Worm (Caenorhabditis elegans): Measurements from ENCODE around the gene F48G7.8.

Gene F48G7.8

DNA sequence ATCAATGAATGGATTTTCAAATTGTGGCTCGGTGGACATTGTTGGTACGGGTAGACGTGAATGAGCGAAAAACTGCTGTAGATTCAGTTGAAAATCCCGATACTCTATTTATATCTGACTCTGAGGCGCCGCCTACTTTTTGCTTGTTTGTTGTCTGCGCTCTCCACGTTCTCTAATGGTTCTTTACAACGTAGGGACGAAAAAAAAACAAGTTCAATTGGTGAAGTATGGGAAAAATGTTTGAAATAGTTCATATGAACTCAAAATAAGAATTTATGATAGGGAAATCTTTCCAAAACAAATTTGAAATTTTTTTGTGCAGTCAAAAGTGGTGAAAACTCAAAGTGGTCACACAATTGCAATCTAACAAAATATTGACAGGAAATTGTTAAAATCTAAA, 7.4 kb upstream of the F48G7.8 start, which contains the start of gene F48G7.10:
Gene F48G7.10 (minus strand): TSS at position 101 of the 400 bp plus-strand sequence.
- no peak for TF ChIP-seq ztf-11 (tag; optimal IDR thresholded peaks at IDR 0.05)

DNA sequence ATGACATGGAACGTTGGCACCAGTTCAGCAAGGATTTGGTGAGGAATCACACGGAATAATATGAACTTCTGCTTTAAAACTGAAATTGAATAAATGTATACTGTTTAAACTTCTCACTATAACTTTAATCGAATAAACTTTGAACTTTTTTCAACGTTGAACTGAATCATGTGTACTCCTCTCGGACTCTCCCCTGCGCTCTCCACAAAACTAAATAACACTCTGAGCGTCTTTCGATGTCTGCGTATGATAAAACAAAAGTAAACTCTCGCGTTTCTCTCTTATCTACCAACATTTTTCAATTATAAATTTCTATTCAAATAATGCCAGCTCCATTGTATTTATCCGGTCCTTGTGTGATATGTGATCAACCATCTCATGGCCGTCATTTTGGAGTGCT, 4.3 kb upstream of the F48G7.8 start:
- TF ChIP-seq C34F6.9 (tag; optimal IDR thresholded peaks at IDR 0.05) = peak; percentile 13
- no peak for TF ChIP-seq nhr-10 (tag; optimal IDR thresholded peaks at IDR 0.05)
- TF ChIP-seq lsy-2 (tag; optimal IDR thresholded peaks at IDR 0.05) = no peak
- peak; percentile 24 for TF ChIP-seq sma-9 (GFP tag; optimal IDR thresholded peaks at IDR 0.05)
- no peak for TF ChIP-seq sma-9 (tag; optimal IDR thresholded peaks at IDR 0.05)
- peak; percentile 48 for TF ChIP-seq unc-55 (GFP tag; optimal IDR thresholded peaks at IDR 0.05)
- peak; percentile 15 for TF ChIP-seq nhr-129 (tag; optimal IDR thresholded peaks at IDR 0.05)
- TF ChIP-seq nhr-237 (tag; optimal IDR thresholded peaks at IDR 0.05) = no peak

ce11 chrV:628527-628926, 1.0 kb upstream of the F48G7.8 start, which contains the start of gene F48G7.9:
TSS of gene F48G7.9 (minus strand) at chrV:628627.
- no peak for TF ChIP-seq mdl-1 (tag; optimal IDR thresholded peaks at IDR 0.05)
- TF ChIP-seq egl-27 (tag; optimal IDR thresholded peaks at IDR 0.05) = no peak
- TF ChIP-seq ceh-82 (tag; optimal IDR thresholded peaks at IDR 0.05) = no peak
- no peak for TF ChIP-seq ZK546.5 (tag; optimal IDR thresholded peaks at IDR 0.05)
- no peak for TF ChIP-seq nhr-237 (tag; optimal IDR thresholded peaks at IDR 0.05)
- TF ChIP-seq sma-9 (GFP tag; optimal IDR thresholded peaks at IDR 0.05) = no peak
- TF ChIP-seq sma-9 (tag; optimal IDR thresholded peaks at IDR 0.05) = no peak
- no peak for TF ChIP-seq mab-5 (tag; optimal IDR thresholded peaks at IDR 0.05)
- TF ChIP-seq nhr-11 (tag; optimal IDR thresholded peaks at IDR 0.05) = no peak
- TF ChIP-seq unc-55 (GFP tag; optimal IDR thresholded peaks at IDR 0.05) = no peak
- TF ChIP-seq unc-39 (tag; optimal IDR thresholded peaks at IDR 0.05) = no peak

DNA sequence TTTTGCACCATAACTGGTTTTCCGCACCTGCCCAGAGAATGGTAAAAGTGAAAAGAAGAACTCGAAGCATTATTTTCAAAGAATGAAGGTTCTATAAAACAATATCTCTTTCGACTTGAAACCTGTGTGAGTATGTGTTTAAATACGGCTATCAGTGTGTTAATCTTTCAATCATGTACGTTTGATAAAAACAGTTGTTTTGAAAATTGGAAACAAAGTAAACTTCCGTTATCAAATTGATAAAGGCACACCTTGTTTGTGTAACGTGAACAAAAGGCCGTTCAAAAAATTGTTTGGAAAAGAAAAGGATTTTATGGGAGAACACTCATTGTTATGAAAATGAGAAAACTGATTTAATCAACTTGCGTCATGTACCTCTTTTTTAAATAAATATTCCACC, 1.2 kb downstream of the F48G7.8 start, which contains the start of gene F48G7.7:
Gene F48G7.7 (minus strand): TSS at position 101 of the 400 bp plus-strand sequence.
- TF ChIP-seq ztf-4 (tag; optimal IDR thresholded peaks at IDR 0.05) = no peak
- no peak for TF ChIP-seq blmp-1 (tag; optimal IDR thresholded peaks at IDR 0.05; ENCODE audit: insufficient read depth)
- no peak for TF ChIP-seq skn-1 (tag; optimal IDR thresholded peaks at IDR 0.05)
- TF ChIP-seq peb-1 (tag; optimal IDR thresholded peaks at IDR 0.05) = no peak
- no peak for TF ChIP-seq nhr-12 (tag; optimal IDR thresholded peaks at IDR 0.05)
- TF ChIP-seq mdl-1 (tag; optimal IDR thresholded peaks at IDR 0.05) = no peak
- TF ChIP-seq unc-39 (tag; optimal IDR thresholded peaks at IDR 0.05) = no peak
- no peak for TF ChIP-seq lsy-2 (tag; optimal IDR thresholded peaks at IDR 0.05)
- no peak for TF ChIP-seq crh-2 (tag; optimal IDR thresholded peaks at IDR 0.05)
- TF ChIP-seq ceh-16 (tag; optimal IDR thresholded peaks at IDR 0.05) = no peak
- TF ChIP-seq fos-1 (tag; optimal IDR thresholded peaks at IDR 0.05) = no peak
- no peak for TF ChIP-seq nhr-6 (tag; optimal IDR thresholded peaks at IDR 0.05)
- TF ChIP-seq nhr-23 (tag; optimal IDR thresholded peaks at IDR 0.05) = no peak
- no peak for TF ChIP-seq elt-1 (tag; optimal IDR thresholded peaks at IDR 0.05)
- no peak for TF ChIP-seq zag-1 (tag; optimal IDR thresholded peaks at IDR 0.05)

ce11 chrV:624922-625321, 2.6 kb downstream of the F48G7.8 start, which contains the start of gene srt-17:
TSS of gene srt-17 (minus strand) at chrV:625022.
- no peak for TF ChIP-seq snpc-4 (tag; optimal IDR thresholded peaks at IDR 0.05)
- no peak for TF ChIP-seq crh-2 (tag; optimal IDR thresholded peaks at IDR 0.05)
- TF ChIP-seq nhr-10 (tag; optimal IDR thresholded peaks at IDR 0.05) = no peak

- TF ChIP-seq lin-13 (GFP tag; optimal IDR thresholded peaks at IDR 0.05) (no peak), nhr-10 (tag; optimal IDR thresholded peaks at IDR 0.05) (no peak), dmd-4 (tag; optimal IDR thresholded peaks at IDR 0.05) (no peak), mab-5 (tag; optimal IDR thresholded peaks at IDR 0.05) (no peak), elt-1 (tag; optimal IDR thresholded peaks at IDR 0.05) (no peak), blmp-1 (tag; optimal IDR thresholded peaks at IDR 0.05; ENCODE audit: insufficient read depth) (no peak)
Observed at ce11 chrV:622902-623301, 4.6 kb downstream of the F48G7.8 start, which contains the start of gene F48G7.5. TSS of gene F48G7.5 (minus strand) at chrV:622935.

DNA sequence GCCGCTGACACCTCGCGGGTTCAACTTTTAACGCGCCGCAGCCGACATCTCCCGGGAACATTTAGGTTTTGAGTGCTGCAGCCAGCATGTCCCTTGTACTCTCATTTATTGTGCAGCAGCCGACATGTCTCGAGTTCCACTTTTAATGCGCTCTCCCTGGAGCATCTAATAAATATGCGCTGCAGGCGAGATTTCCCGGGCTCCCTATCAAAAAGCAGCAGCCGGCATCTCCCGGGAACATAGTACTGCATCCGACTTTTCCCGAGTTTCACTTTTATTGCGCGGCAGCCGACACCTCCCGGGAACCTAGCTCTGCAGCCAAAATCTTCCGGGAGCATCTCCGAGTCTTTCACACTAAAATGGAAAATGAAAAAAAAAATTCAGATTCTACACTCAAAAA, 6.5 kb downstream of the F48G7.8 start:
- no peak for TF ChIP-seq ceh-82 (tag; optimal IDR thresholded peaks at IDR 0.05)
- TF ChIP-seq ztf-11 (tag; optimal IDR thresholded peaks at IDR 0.05) = no peak
- TF ChIP-seq fos-1 (tag; optimal IDR thresholded peaks at IDR 0.05) = no peak
- no peak for TF ChIP-seq nhr-21 (tag; optimal IDR thresholded peaks at IDR 0.05)
- no peak for TF ChIP-seq alr-1 (tag; optimal IDR thresholded peaks at IDR 0.05)
- no peak for TF ChIP-seq elt-3 (tag; optimal IDR thresholded peaks at IDR 0.05)
- no peak for TF ChIP-seq nhr-25 (tag; optimal IDR thresholded peaks at IDR 0.05)
- no peak for TF ChIP-seq nhr-237 (tag; optimal IDR thresholded peaks at IDR 0.05)
- no peak for TF ChIP-seq blmp-1 (tag; optimal IDR thresholded peaks at IDR 0.05; ENCODE audit: insufficient read depth)

Data from whole organism, L2 larva.